Fruit fly (Drosophila melanogaster): ENCODE results near the gene Pdp1.

Gene Pdp1

dm6 chr3L:7882105-7882504, 14.9 kb upstream of the Pdp1 start (continued):
- no peak for TF ChIP-seq Optix (GFP tag; IDR thresholded peaks at IDR 0.05)
- peak; percentile 65 for TF ChIP-seq gem (tag; optimal IDR thresholded peaks at IDR 0.05)
- TF ChIP-seq NK7.1 (GFP tag; optimal IDR thresholded peaks at IDR 0.05): peak; percentile 56
- TF ChIP-seq CTCF (GFP tag; optimal IDR thresholded peaks at IDR 0.05): peak; percentile 29
- TF ChIP-seq prd (optimal IDR thresholded peaks at IDR 0.05): no peak
- TF ChIP-seq prd (GFP tag; IDR thresholded peaks at IDR 0.05): peak; percentile 6; the same call in 1 of the 3 replicates
- peak; percentile 59 for TF ChIP-seq CG11696 (GFP tag; IDR thresholded peaks at IDR 0.05)
- peak; percentile 59 for TF ChIP-seq fd64A (GFP tag; optimal IDR thresholded peaks at IDR 0.05)
- TF ChIP-seq Asciz (GFP tag; optimal IDR thresholded peaks at IDR 0.05): peak; percentile 81
- TF ChIP-seq her (GFP tag; optimal IDR thresholded peaks at IDR 0.05): peak; percentile 25
- no peak for TF ChIP-seq hth (optimal IDR thresholded peaks at IDR 0.05)
- no peak for TF ChIP-seq cato (GFP tag; optimal IDR thresholded peaks at IDR 0.05; ENCODE audit: borderline replicate concordance)
- TF ChIP-seq onecut (GFP tag; IDR thresholded peaks at IDR 0.05): 0 out of 2 replicates have a peak, but pooled peaks have one; percentile 15
- TF ChIP-seq CG8281 (tag; optimal IDR thresholded peaks at IDR 0.05): peak; percentile 64
- no peak for TF ChIP-seq sim (GFP tag; IDR thresholded peaks at IDR 0.05)
- peak; percentile 59 for TF ChIP-seq CG3838 (GFP tag; optimal IDR thresholded peaks at IDR 0.05)
- no peak for TF ChIP-seq jigr1 (GFP tag; IDR thresholded peaks at IDR 0.05)
- TF ChIP-seq disco-r (GFP tag; optimal IDR thresholded peaks at IDR 0.05): no peak
- TF ChIP-seq Hsf (GFP tag; optimal IDR thresholded peaks at IDR 0.05): no peak
- no peak for TF ChIP-seq CG13624 (GFP tag; optimal IDR thresholded peaks at IDR 0.05)
- no peak for TF ChIP-seq cad (GFP tag; optimal IDR thresholded peaks at IDR 0.05)
- TF ChIP-seq chinmo (GFP tag; IDR thresholded peaks at IDR 0.05; ENCODE audit: partially characterized antibody): no peak
- peak; percentile 30 for TF ChIP-seq CG12391 (tag; optimal IDR thresholded peaks at IDR 0.05)
- peak; percentile 65 for TF ChIP-seq dmrt99B (tag; optimal IDR thresholded peaks at IDR 0.05)
- peak; percentile 72; the same call in 2 of the 3 replicates for TF ChIP-seq so (GFP tag; IDR thresholded peaks at IDR 0.05)
- TF ChIP-seq CG13123 (GFP tag; optimal IDR thresholded peaks at IDR 0.05): no peak
- peak; percentile 73; the same call in 1 of the 2 replicates for TF ChIP-seq Rfx (GFP tag; IDR thresholded peaks at IDR 0.05)
- no peak for TF ChIP-seq trh (GFP tag; optimal IDR thresholded peaks at IDR 0.05)
- TF ChIP-seq CG12104 (GFP tag; optimal IDR thresholded peaks at IDR 0.05): peak; percentile 38
- TF ChIP-seq Fer2 (tag; optimal IDR thresholded peaks at IDR 0.05): no peak
- peak; percentile 27 for TF ChIP-seq CG13894 (tag; optimal IDR thresholded peaks at IDR 0.05)
- peak in 1 of 2 experiments; percentile 61 for TF ChIP-seq bsh (GFP tag; optimal IDR thresholded peaks at IDR 0.05)
- TF ChIP-seq CG14050 (GFP tag; IDR thresholded peaks at IDR 0.05): no peak
- peak; percentile 87 for TF ChIP-seq Meics (GFP tag; optimal IDR thresholded peaks at IDR 0.05)
- TF ChIP-seq fd96Cb (tag; optimal IDR thresholded peaks at IDR 0.05): no peak
- peak; percentile 24 for TF ChIP-seq shn (GFP tag; optimal IDR thresholded peaks at IDR 0.05)
- no peak for TF ChIP-seq Myb (GFP tag; optimal IDR thresholded peaks at IDR 0.05)
- TF ChIP-seq dpn (GFP tag; optimal IDR thresholded peaks at IDR 0.05): peak in 1 of 2 experiments; percentile 37
- TF ChIP-seq fd3F (GFP tag; optimal IDR thresholded peaks at IDR 0.05): peak; percentile 93
- TF ChIP-seq CG7963 (GFP tag; IDR thresholded peaks at IDR 0.05; ENCODE audit: partially characterized antibody): no peak
- peak; percentile 30; the same call in 1 of the 2 replicates for TF ChIP-seq CG10366 (GFP tag; IDR thresholded peaks at IDR 0.05)
- TF ChIP-seq CG11247 (GFP tag; IDR thresholded peaks at IDR 0.05): peak; percentile 52; the same call in 1 of the 2 replicates
- no peak for TF ChIP-seq dan (GFP tag; IDR thresholded peaks at IDR 0.05)
- no peak for TF ChIP-seq bbx (GFP tag; IDR thresholded peaks at IDR 0.05; ENCODE audit: partially characterized antibody)
- TF ChIP-seq CG1647 (GFP tag; optimal IDR thresholded peaks at IDR 0.05): no peak
- peak in 1 of 2 experiments; percentile 30 for TF ChIP-seq Eip74EF (GFP tag; optimal IDR thresholded peaks at IDR 0.05)
- no peak for TF ChIP-seq ERR (GFP tag; optimal IDR thresholded peaks at IDR 0.05)
- TF ChIP-seq scrt (GFP tag; optimal IDR thresholded peaks at IDR 0.05): peak; percentile 72
- peak; percentile 15 for TF ChIP-seq CG3407 (GFP tag; optimal IDR thresholded peaks at IDR 0.05)
- TF ChIP-seq Med (GFP tag): peak; percentile 89
- TF ChIP-seq cwo (GFP tag; optimal IDR thresholded peaks at IDR 0.05): peak; percentile 60
- no peak for TF ChIP-seq CG6272 (GFP tag; IDR thresholded peaks at IDR 0.05)
